Worm (Caenorhabditis elegans): ENCODE data around the gene K01A6.8.

DNA sequence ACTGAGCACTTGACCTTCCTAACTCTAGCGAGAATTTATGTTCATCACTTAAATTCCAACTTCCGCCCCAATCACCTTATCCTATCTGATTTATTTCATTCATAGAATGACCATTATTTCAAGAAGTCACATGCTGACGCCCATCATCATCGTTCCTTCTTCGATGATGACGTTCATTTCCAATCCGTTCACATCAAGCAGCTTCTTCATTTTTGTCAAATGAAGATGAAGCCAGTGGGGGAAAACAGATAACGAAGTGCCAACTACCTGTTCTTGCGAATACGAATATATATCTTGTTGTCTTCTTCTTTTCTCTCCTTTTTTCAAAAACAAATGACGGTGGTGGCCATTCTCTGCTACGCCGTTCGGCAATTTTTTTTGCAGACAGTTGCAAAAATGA, 35.3 kb downstream of the K01A6.8 start:
- TF ChIP-seq ceh-36 (tag; optimal IDR thresholded peaks at IDR 0.05) (no peak), hmg-4 (GFP tag; optimal IDR thresholded peaks at IDR 0.05) (no peak), hmbx-1 (tag; optimal IDR thresholded peaks at IDR 0.05) (no peak), flt-1 (GFP tag; IDR thresholded peaks at IDR 0.05) (no peak), ets-7 (tag; optimal IDR thresholded peaks at IDR 0.05) (no peak), ama-1 (optimal IDR thresholded peaks at IDR 0.05) (no peak), F13C5.2 (tag; optimal IDR thresholded peaks at IDR 0.05) (no peak), hnd-1 (tag; optimal IDR thresholded peaks at IDR 0.05) (no peak), tra-4 (tag; optimal IDR thresholded peaks at IDR 0.05) (no peak), scrt-1 (GFP tag; IDR thresholded peaks at IDR 0.05) (no peak)
